Fruit fly (Drosophila melanogaster): ENCODE results near the gene PGRP-SB2.

Gene PGRP-SB2

dm6 chr3L:16760274-16760673 lies 33.9 kb downstream of the PGRP-SB2 start (continued):
- TF ChIP-seq CG17359 (tag; optimal IDR thresholded peaks at IDR 0.05) (peak; percentile 46), phol (tag; optimal IDR thresholded peaks at IDR 0.05) (peak; percentile 49), vvl (GFP tag; IDR thresholded peaks at IDR 0.05) (peak; percentile 39; the same call in 1 of the 2 replicates), CG2889 (GFP tag; IDR thresholded peaks at IDR 0.05) (no peak), CG5245 (GFP tag; optimal IDR thresholded peaks at IDR 0.05) (no peak), CG2712 (tag; optimal IDR thresholded peaks at IDR 0.05) (peak; percentile 51), al (GFP tag; IDR thresholded peaks at IDR 0.05) (no peak), CHES-1-like (GFP tag; optimal IDR thresholded peaks at IDR 0.05) (no peak), dati (GFP tag; IDR thresholded peaks at IDR 0.05) (no peak), Dip2 (GFP tag; IDR thresholded peaks at IDR 0.05) (no peak), zen (tag; optimal IDR thresholded peaks at IDR 0.05) (no peak), Drgx (GFP tag; IDR thresholded peaks at IDR 0.05) (no peak), CG12299 (tag; optimal IDR thresholded peaks at IDR 0.05) (no peak), Bteb2 (GFP tag; optimal IDR thresholded peaks at IDR 0.05) (peak; percentile 8), CG10462 (GFP tag; optimal IDR thresholded peaks at IDR 0.05) (no peak), onecut (GFP tag; IDR thresholded peaks at IDR 0.05) (no peak), CG15514 (GFP tag; optimal IDR thresholded peaks at IDR 0.05) (no peak), chif (GFP tag; optimal IDR thresholded peaks at IDR 0.05) (peak; percentile 38 to 62), cas (GFP tag; IDR thresholded peaks at IDR 0.05) (no peak), MTF-1 (GFP tag; optimal IDR thresholded peaks at IDR 0.05; ENCODE audit: borderline replicate concordance) (no peak), CG4424 (GFP tag; optimal IDR thresholded peaks at IDR 0.05) (peak; percentile 35), Dll (GFP tag; IDR thresholded peaks at IDR 0.05; ENCODE audit: partially characterized antibody) (no peak), pb (GFP tag; optimal IDR thresholded peaks at IDR 0.05) (peak; percentile 14), bowl (GFP tag; IDR thresholded peaks at IDR 0.05) (no peak), CG1603 (tag; optimal IDR thresholded peaks at IDR 0.05) (peak; percentile 69), CG30020 (tag; optimal IDR thresholded peaks at IDR 0.05) (no peak), wor (GFP tag; IDR thresholded peaks at IDR 0.05) (no peak), cwo (GFP tag; optimal IDR thresholded peaks at IDR 0.05) (peak; percentile 17), CG7556 (GFP tag; optimal IDR thresholded peaks at IDR 0.05) (no peak), sug (tag; optimal IDR thresholded peaks at IDR 0.05) (no peak), Rx (GFP tag; IDR thresholded peaks at IDR 0.05) (no peak), Lhr (GFP tag; optimal IDR thresholded peaks at IDR 0.05) (peak; percentile 4), zfh2 (GFP tag; optimal IDR thresholded peaks at IDR 0.05) (no peak), CG6272 (GFP tag; IDR thresholded peaks at IDR 0.05) (no peak), ash1 (GFP tag; optimal IDR thresholded peaks at IDR 0.05) (no peak), CG12769 (tag; optimal IDR thresholded peaks at IDR 0.05) (peak; percentile 44), twi (tag; optimal IDR thresholded peaks at IDR 0.05) (no peak), repo (GFP tag; optimal IDR thresholded peaks at IDR 0.05) (no peak)

- TF ChIP-seq D (optimal IDR thresholded peaks at IDR 0.05) (peak; percentile 58), D (GFP tag; optimal IDR thresholded peaks at IDR 0.05) (no peak), prd (optimal IDR thresholded peaks at IDR 0.05) (no peak), prd (GFP tag; IDR thresholded peaks at IDR 0.05) (0 out of 3 replicates have a peak, but pooled peaks have one; percentile 9), Hr78 (GFP tag; optimal IDR thresholded peaks at IDR 0.05) (no peak), bsh (GFP tag; optimal IDR thresholded peaks at IDR 0.05) (peak; percentile 9 to 64), dmrt11E (tag; optimal IDR thresholded peaks at IDR 0.05) (peak; percentile 18), Elba2 (GFP tag; optimal IDR thresholded peaks at IDR 0.05) (peak; percentile 21), Drgx (GFP tag; IDR thresholded peaks at IDR 0.05) (peak; percentile 30; the same call in 1 of the 2 replicates), dm (GFP tag; optimal IDR thresholded peaks at IDR 0.05) (no peak), phol (tag; optimal IDR thresholded peaks at IDR 0.05) (peak; percentile 4), CG2199 (GFP tag; IDR thresholded peaks at IDR 0.05) (peak; percentile 84; the same call in 1 of the 3 replicates), CG4617 (GFP tag; optimal IDR thresholded peaks at IDR 0.05; ENCODE audit: borderline replicate concordance) (no peak), onecut (GFP tag; IDR thresholded peaks at IDR 0.05) (no peak), CG17612 (GFP tag; IDR thresholded peaks at IDR 0.05) (no peak), CTCF (GFP tag; optimal IDR thresholded peaks at IDR 0.05) (no peak), sens (GFP tag) (peak; percentile 1)
Observed at dm6 chr3L:16762203-16762997, 36.1 kb downstream of the PGRP-SB2 start.
